1 fruit fly cellular context compared by ENCODE assay signal in genomic region chr2L:524515-524920, dm6.
TF ChIP-seq lines count a peak whose summit lies in the region.

No protein-coding gene starts in this region.

TF ChIP-seq in whole organism, prepupa, 60 proteins besides CTCF, POLR2A, EP300 and RAD21 (continued from another document):
- no peak for TF ChIP-seq esn (GFP tag; optimal IDR thresholded peaks at IDR 0.05; lab: Kevin White, UChicago)
- peak; percentile 97 for TF ChIP-seq svp (GFP tag; lab: Kevin White, UChicago)
- TF ChIP-seq CG8319 (GFP tag; optimal IDR thresholded peaks at IDR 0.05; lab: Kevin White, UChicago): no peak
- TF ChIP-seq cyc (GFP tag; optimal IDR thresholded peaks at IDR 0.05; lab: Kevin White, UChicago): no peak
- no peak for TF ChIP-seq CG8632 (GFP tag; optimal IDR thresholded peaks at IDR 0.05; lab: Kevin White, UChicago)
- peak; percentile 55 for TF ChIP-seq spab (GFP tag; optimal IDR thresholded peaks at IDR 0.05; lab: Kevin White, UChicago)
- TF ChIP-seq Eip75B (GFP tag; optimal IDR thresholded peaks at IDR 0.05; lab: Kevin White, UChicago): no peak
- peak; percentile 79 to 82 for TF ChIP-seq ss (GFP tag; optimal IDR thresholded peaks at IDR 0.05; lab: Kevin White, UChicago)
- no peak for TF ChIP-seq CG6792 (GFP tag; optimal IDR thresholded peaks at IDR 0.05; lab: Kevin White, UChicago)
- no peak for TF ChIP-seq CG11294 (GFP tag; IDR thresholded peaks at IDR 0.05; lab: Robert Waterston, UW)
- no peak for TF ChIP-seq Smox (GFP tag; optimal IDR thresholded peaks at IDR 0.05; lab: Kevin White, UChicago)
- TF ChIP-seq pdm3 (GFP tag; optimal IDR thresholded peaks at IDR 0.05; lab: Kevin White, UChicago): no peak
- no peak for TF ChIP-seq lz (GFP tag; optimal IDR thresholded peaks at IDR 0.05; lab: Kevin White, UChicago)
- TF ChIP-seq Sox15 (GFP tag; optimal IDR thresholded peaks at IDR 0.05; lab: Kevin White, UChicago): no peak
- TF ChIP-seq CG34406 (GFP tag; optimal IDR thresholded peaks at IDR 0.05; lab: Kevin White, UChicago): no peak
- TF ChIP-seq CG9139 (GFP tag; optimal IDR thresholded peaks at IDR 0.05; lab: Kevin White, UChicago): peak; percentile 69
- TF ChIP-seq CG16779 (tag; optimal IDR thresholded peaks at IDR 0.05; lab: Kevin White, UChicago): peak; percentile 60
- no peak for TF ChIP-seq CG10631 (GFP tag; optimal IDR thresholded peaks at IDR 0.05; lab: Kevin White, UChicago)
- TF ChIP-seq acj6 (GFP tag; optimal IDR thresholded peaks at IDR 0.05; lab: Kevin White, UChicago): no peak
- no peak for TF ChIP-seq Eip93F (GFP tag; optimal IDR thresholded peaks at IDR 0.05; lab: Kevin White, UChicago)
- peak; percentile 13 for TF ChIP-seq Sox14 (GFP tag; optimal IDR thresholded peaks at IDR 0.05; lab: Kevin White, UChicago)
- TF ChIP-seq Sox102F (GFP tag; optimal IDR thresholded peaks at IDR 0.05; lab: Kevin White, UChicago): no peak
- peak; percentile 4 for TF ChIP-seq CG7368 (GFP tag; optimal IDR thresholded peaks at IDR 0.05; lab: Kevin White, UChicago)
- TF ChIP-seq CG8119 (GFP tag; IDR thresholded peaks at IDR 0.05; lab: Robert Waterston, UW): peak; percentile 43; the same call in 2 of the 3 replicates
- TF ChIP-seq Ets21C (GFP tag; optimal IDR thresholded peaks at IDR 0.05; lab: Kevin White, UChicago): no peak
- no peak for TF ChIP-seq Hr38 (GFP tag; optimal IDR thresholded peaks at IDR 0.05; lab: Kevin White, UChicago)
- TF ChIP-seq achi (GFP tag; optimal IDR thresholded peaks at IDR 0.05; lab: Kevin White, UChicago): no peak
- peak in 1 of 2 experiments; percentile 29 for TF ChIP-seq salr (GFP tag; optimal IDR thresholded peaks at IDR 0.05; lab: Kevin White, UChicago)
- TF ChIP-seq eg (GFP tag; IDR thresholded peaks at IDR 0.05; lab: Robert Waterston, UW): 0 out of 3 replicates have a peak, but pooled peaks have one; percentile 51
- peak; percentile 20 for TF ChIP-seq Hr4 (GFP tag; optimal IDR thresholded peaks at IDR 0.05; lab: Kevin White, UChicago)
- peak; percentile 31 for TF ChIP-seq CG3919 (GFP tag; optimal IDR thresholded peaks at IDR 0.05; lab: Kevin White, UChicago)
- no peak for TF ChIP-seq CG31627 (GFP tag; optimal IDR thresholded peaks at IDR 0.05; lab: Kevin White, UChicago)
- TF ChIP-seq CG10669 (GFP tag; optimal IDR thresholded peaks at IDR 0.05; lab: Kevin White, UChicago): peak; percentile 35
- no peak for TF ChIP-seq CG11762 (GFP tag; optimal IDR thresholded peaks at IDR 0.05; lab: Kevin White, UChicago; ENCODE audit: insufficient read depth)
- TF ChIP-seq CG1621 (tag; optimal IDR thresholded peaks at IDR 0.05; lab: Kevin White, UChicago): peak; percentile 69
- no peak for TF ChIP-seq fkh (GFP tag; optimal IDR thresholded peaks at IDR 0.05; lab: Kevin White, UChicago)
- TF ChIP-seq CG4318 (GFP tag; optimal IDR thresholded peaks at IDR 0.05; lab: Kevin White, UChicago): no peak
TF ChIP-seq in whole organism, prepupa: peak in this region for 28.
